Worm (Caenorhabditis elegans): ENCODE data around the gene Y97E10AR.4.

- TF ChIP-seq nhr-77 (tag; optimal IDR thresholded peaks at IDR 0.05) (no peak), zag-1 (tag; optimal IDR thresholded peaks at IDR 0.05) (no peak), ceh-28 (tag; optimal IDR thresholded peaks at IDR 0.05) (no peak), aly-2 (tag; optimal IDR thresholded peaks at IDR 0.05) (no peak)
Observed at ce11 chrV:8058359-8058758, 48.3 kb upstream of the Y97E10AR.4 start, which contains the start of gene str-138.

Measured in whole organism, L3 larva.